Fruit fly (Drosophila melanogaster): ENCODE measurements around the gene CG15824.

Gene CG15824

DNA sequence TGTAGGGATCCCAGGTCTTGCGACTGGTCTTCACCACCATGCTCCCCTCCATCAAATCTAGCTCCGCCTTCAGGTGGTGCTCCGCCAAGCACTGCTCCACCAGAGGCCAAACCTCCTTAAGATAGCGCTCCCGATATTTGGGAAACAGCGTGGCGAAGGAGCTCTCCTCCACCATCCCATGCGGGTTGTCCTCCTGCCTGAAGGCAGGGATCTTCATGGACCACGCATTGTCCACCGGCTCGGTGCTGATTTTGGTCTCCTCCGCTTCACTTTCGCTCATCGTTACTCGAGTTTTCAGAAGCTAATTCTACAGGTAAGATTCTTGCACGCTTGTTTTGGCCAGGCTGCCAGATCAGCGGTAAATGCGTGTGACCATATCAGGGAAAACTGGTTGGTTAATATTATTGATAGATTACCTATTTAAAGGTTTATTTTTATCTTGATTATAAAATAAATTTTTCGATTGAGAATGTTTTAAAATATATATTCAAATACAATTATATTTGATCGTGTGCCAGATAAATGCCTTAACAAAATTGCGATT, 15.4 kb downstream of the CG15824 start, which contains the start of gene dbe (continued):
- no peak for TF ChIP-seq prd (optimal IDR thresholded peaks at IDR 0.05)
- 0 out of 3 replicates have a peak, but pooled peaks have one; percentile 23 for TF ChIP-seq prd (GFP tag; IDR thresholded peaks at IDR 0.05)
- TF ChIP-seq Opbp (GFP tag; IDR thresholded peaks at IDR 0.05; ENCODE audit: partially characterized antibody): peak; percentile 42; the same call in 1 of the 3 replicates
- no peak for TF ChIP-seq CG3838 (GFP tag; optimal IDR thresholded peaks at IDR 0.05)
- TF ChIP-seq yki (optimal IDR thresholded peaks at IDR 0.05): no peak
- no peak for TF ChIP-seq br (optimal IDR thresholded peaks at IDR 0.05)
- TF ChIP-seq CG2120 (GFP tag; optimal IDR thresholded peaks at IDR 0.05): peak; percentile 22
- TF ChIP-seq CG31441 (GFP tag; IDR thresholded peaks at IDR 0.05): no peak
- peak; percentile 45 for TF ChIP-seq Rfx (GFP tag; IDR thresholded peaks at IDR 0.05)
- TF ChIP-seq CG11504 (tag; optimal IDR thresholded peaks at IDR 0.05): peak; percentile 24
- peak; percentile 30 for TF ChIP-seq Vsx1 (GFP tag; optimal IDR thresholded peaks at IDR 0.05)
- peak; percentile 22 for TF ChIP-seq CG30403 (GFP tag; optimal IDR thresholded peaks at IDR 0.05)
- TF ChIP-seq luna (GFP tag; optimal IDR thresholded peaks at IDR 0.05): no peak
- no peak for TF ChIP-seq CG10147 (GFP tag; optimal IDR thresholded peaks at IDR 0.05)
- peak; percentile 57 for TF ChIP-seq scrt (GFP tag; optimal IDR thresholded peaks at IDR 0.05)
- TF ChIP-seq CrebB (tag; optimal IDR thresholded peaks at IDR 0.05): no peak
- no peak for TF ChIP-seq Awh (GFP tag; IDR thresholded peaks at IDR 0.05)
- no peak for TF ChIP-seq Six4 (GFP tag; optimal IDR thresholded peaks at IDR 0.05)
- TF ChIP-seq CG43689 (GFP tag; IDR thresholded peaks at IDR 0.05): no peak
- TF ChIP-seq Xbp1 (GFP tag; optimal IDR thresholded peaks at IDR 0.05): peak; percentile 37
- peak; percentile 6 for TF ChIP-seq CG15514 (GFP tag; optimal IDR thresholded peaks at IDR 0.05)
- TF ChIP-seq CG9797 (GFP tag; optimal IDR thresholded peaks at IDR 0.05): peak; percentile 11
- TF ChIP-seq croc (GFP tag; conservative IDR thresholded peaks at IDR 0.05): no peak
- no peak for TF ChIP-seq CG14050 (GFP tag; IDR thresholded peaks at IDR 0.05)
- peak; percentile 36 for TF ChIP-seq ind (GFP tag; optimal IDR thresholded peaks at IDR 0.05)
- peak; percentile 59 for TF ChIP-seq CG4617 (GFP tag; optimal IDR thresholded peaks at IDR 0.05; ENCODE audit: borderline replicate concordance)
- TF ChIP-seq CG11456 (GFP tag; IDR thresholded peaks at IDR 0.05): no peak
- TF ChIP-seq Bgb (GFP tag; IDR thresholded peaks at IDR 0.05; ENCODE audit: partially characterized antibody): peak; percentile 26; the same call in 1 of the 2 replicates
- TF ChIP-seq CG2678 (tag; optimal IDR thresholded peaks at IDR 0.05): peak; percentile 28
- TF ChIP-seq Scr (GFP tag; IDR thresholded peaks at IDR 0.05; ENCODE audit: partially characterized antibody): no peak
- no peak for TF ChIP-seq Mrtf (GFP tag; IDR thresholded peaks at IDR 0.05)
- peak; percentile 10 for TF ChIP-seq Hmr (GFP tag; optimal IDR thresholded peaks at IDR 0.05)
- TF ChIP-seq knrl (GFP tag; IDR thresholded peaks at IDR 0.05; ENCODE audit: partially characterized antibody): no peak
- no peak for TF ChIP-seq az2 (GFP tag; optimal IDR thresholded peaks at IDR 0.05)
- TF ChIP-seq gcm2 (GFP tag; optimal IDR thresholded peaks at IDR 0.05): no peak
- no peak for TF ChIP-seq jumu (GFP tag; optimal IDR thresholded peaks at IDR 0.05)
- TF ChIP-seq CG13123 (GFP tag; optimal IDR thresholded peaks at IDR 0.05): no peak
- TF ChIP-seq MBD-R2 (GFP tag; IDR thresholded peaks at IDR 0.05): peak; percentile 77
- no peak for TF ChIP-seq ato (GFP tag; IDR thresholded peaks at IDR 0.05; ENCODE audit: partially characterized antibody)
- peak; percentile 16 for TF ChIP-seq CG17829 (tag; optimal IDR thresholded peaks at IDR 0.05)
- TF ChIP-seq al (GFP tag; IDR thresholded peaks at IDR 0.05): no peak
- peak; percentile 57 for TF ChIP-seq row (GFP tag; IDR thresholded peaks at IDR 0.05)
- no peak for TF ChIP-seq esg (GFP tag; conservative IDR thresholded peaks at IDR 0.05)
- no peak for TF ChIP-seq zen2 (GFP tag; IDR thresholded peaks at IDR 0.05; ENCODE audit: partially characterized antibody)
- peak; percentile 16 for TF ChIP-seq CG2712 (tag; optimal IDR thresholded peaks at IDR 0.05)
- TF ChIP-seq NK7.1 (GFP tag; optimal IDR thresholded peaks at IDR 0.05): no peak
- TF ChIP-seq sc (optimal IDR thresholded peaks at IDR 0.05): no peak
- TF ChIP-seq sc (GFP tag; optimal IDR thresholded peaks at IDR 0.05): no peak
- peak; percentile 22 for TF ChIP-seq CG12659 (GFP tag; optimal IDR thresholded peaks at IDR 0.05)
- TF ChIP-seq CG3847 (GFP tag; IDR thresholded peaks at IDR 0.05): peak; percentile 33
- TF ChIP-seq cas (GFP tag; IDR thresholded peaks at IDR 0.05): no peak
- peak; percentile 15 for TF ChIP-seq CG18262 (tag; optimal IDR thresholded peaks at IDR 0.05)
